Worm (Caenorhabditis elegans) whole organism, young adult: ENCODE results near the gene srx-133.

ENCODE experiments used
- T07F8.4 ChIP-seq: sonication (generic microtip); optimal IDR thresholded peaks from 2 replicates; lab custom pipeline; 2016; ENCODE audit warnings: mild to moderate bottlenecking, missing genetic modification characterization, moderate library complexity, missing compliant biosample characterization
- xnd-1 ChIP-seq: sonication (generic microtip); optimal IDR thresholded peaks from 2 replicates; lab custom pipeline; 2016; ENCODE audit warnings: missing genotype, missing genetic modification reagents, missing genetic modification characterization, missing compliant biosample characterization

- TF ChIP-seq T07F8.4 (tag; lab: Kevin White, UChicago) (no peak), xnd-1 (tag; lab: Kevin White, UChicago) (no peak)
Measured at ce11 chrV:13830813-13831212, 17.7 kb upstream of the srx-133 start, which contains the start of gene str-165.
